Worm (Caenorhabditis elegans) whole organism, early embryonic: Measurements from ENCODE around the gene Y22D7AL.7.

Experiments used
- F13C5.2 ChIP-seq: sonication (generic microtip); optimal IDR thresholded peaks from 2 replicates; lab custom pipeline; 2017; ENCODE audit warnings: mild to moderate bottlenecking, missing genetic modification characterization, inconsistent platforms, missing compliant biosample characterization
- ama-1 ChIP-seq: fragments of 150-350 bp; optimal IDR thresholded peaks from 2 replicates; lab custom pipeline; 2014
- pes-1 ChIP-seq: fragments of 200-800 bp; sonication (Bioruptor generic); IDR thresholded peaks from 2 replicates; pipeline ENCODE4 v1.3.6; 2022; ENCODE audit warnings: missing genetic modification reagents, missing genetic modification characterization, missing compliant biosample characterization
- scrt-1 ChIP-seq: fragments of 200-800 bp; sonication (Bioruptor generic); IDR thresholded peaks from 2 replicates; pipeline ENCODE4 v1.3.6; 2022; ENCODE audit warnings: missing genetic modification characterization, missing compliant biosample characterization
- tbx-11 ChIP-seq: fragments of 200-800 bp; sonication (Bioruptor generic); IDR thresholded peaks from 2 replicates; pipeline ENCODE4 v1.3.6; 2022; ENCODE audit warnings: missing genetic modification characterization, missing compliant biosample characterization

DNA sequence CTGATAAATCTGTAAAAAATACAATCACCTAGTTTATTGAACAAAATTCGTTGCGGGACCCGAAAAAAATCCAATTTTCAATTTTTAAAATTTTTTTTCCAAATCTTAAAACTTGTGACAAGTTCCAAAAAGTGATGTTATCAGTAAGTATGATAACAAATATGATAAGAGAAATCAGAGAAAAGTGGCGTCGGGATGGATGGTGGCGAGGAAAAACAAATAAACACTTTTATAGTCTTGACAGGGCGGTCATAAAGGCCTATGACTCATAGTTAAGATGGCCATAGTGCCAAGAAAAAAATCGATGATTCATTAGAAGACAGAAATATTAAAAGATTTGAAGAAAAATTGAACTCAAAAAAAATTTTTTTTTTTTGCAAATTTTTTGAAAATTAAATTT, 26.1 kb downstream of the Y22D7AL.7 start:
- TF ChIP-seq ama-1 (lab: Kevin White, UChicago) (no peak), scrt-1 (no peak), F13C5.2 (tag; lab: Kevin White, UChicago) (no peak), pes-1 (GFP tag; lab: Robert Waterston, UW) (no peak), tbx-11 (GFP tag; lab: Robert Waterston, UW) (no peak)
